Fruit fly (Drosophila melanogaster) whole organism, embryonic: Measurements from ENCODE around the gene CG3104.

Source experiments
- Abd-B ChIP-seq: fragments of 200-800 bp; sonication (Bioruptor generic); optimal IDR thresholded peaks from 2 replicates; lab custom pipeline; 2018; ENCODE audit warnings: missing biosample characterization, mild to moderate bottlenecking, missing genetic modification characterization, moderate library complexity
- Adf1 ChIP-seq: fragments of 200-800 bp; sonication (Bioruptor generic); IDR thresholded peaks from 2 replicates; pipeline ENCODE4 v1.3.6; 2022; ENCODE audit warnings: missing biosample characterization, missing genetic modification characterization
- Aef1 ChIP-seq: fragments of 200-800 bp; sonication (Bioruptor generic); IDR thresholded peaks from 3 replicates; pipeline ENCODE4 v1.3.6; 2022; ENCODE audit warnings: missing biosample characterization, missing genetic modification characterization
- BtbVII ChIP-seq: fragments of 200-800 bp; sonication (Bioruptor generic); optimal IDR thresholded peaks from 3 replicates; lab custom pipeline; 2017; ENCODE audit warnings: missing biosample characterization, mild to moderate bottlenecking, missing genetic modification characterization
- CG10979 ChIP-seq: fragments of 200-800 bp; sonication (Bioruptor generic); optimal IDR thresholded peaks from 2 replicates; lab custom pipeline; 2018; ENCODE audit warnings: missing biosample characterization, mild to moderate bottlenecking, missing genetic modification characterization, moderate library complexity
- CG12219 ChIP-seq: fragments of 200-800 bp; sonication (Bioruptor generic); optimal IDR thresholded peaks from 3 replicates; lab custom pipeline; 2018; ENCODE audit warnings: missing biosample characterization, mild to moderate bottlenecking, missing genetic modification characterization
- CG13424 ChIP-seq: fragments of 200-800 bp; sonication (Bioruptor generic); optimal IDR thresholded peaks from 2 replicates; lab custom pipeline; 2019; ENCODE audit warnings: missing biosample characterization, mild to moderate bottlenecking, missing genetic modification characterization, moderate library complexity
- CG13775 ChIP-seq: fragments of 200-800 bp; sonication (Bioruptor generic); optimal IDR thresholded peaks from 3 replicates; lab custom pipeline; 2017; ENCODE audit warnings: missing biosample characterization, mild to moderate bottlenecking, missing genetic modification characterization
- CG15479 ChIP-seq: fragments of 200-800 bp; sonication (Bioruptor generic); optimal IDR thresholded peaks from 3 replicates; lab custom pipeline; 2019; ENCODE audit warnings: missing biosample characterization, mild to moderate bottlenecking, missing genetic modification characterization, moderate library complexity
- CG17359 ChIP-seq: fragments of 200-800 bp; sonication (Bioruptor generic); optimal IDR thresholded peaks from 3 replicates; lab custom pipeline; 2018; ENCODE audit warnings: missing biosample characterization, mild to moderate bottlenecking, missing genetic modification characterization, moderate library complexity
- CG31388 ChIP-seq: fragments of 200-800 bp; sonication (Bioruptor generic); optimal IDR thresholded peaks from 2 replicates; lab custom pipeline; 2016; ENCODE audit warnings: missing biosample characterization, missing genetic modification characterization
- CG32767 ChIP-seq: fragments of 200-800 bp; sonication (Bioruptor generic); IDR thresholded peaks from 2 replicates; pipeline ENCODE4 v1.3.6; 2022; ENCODE audit warnings: missing biosample characterization, missing genetic modification characterization
- CG3847 ChIP-seq: fragments of 200-800 bp; sonication (Bioruptor generic); IDR thresholded peaks from 2 replicates; pipeline ENCODE4 v1.3.6; 2022; ENCODE audit warnings: missing biosample characterization, missing genetic modification characterization
- CG4617 ChIP-seq: fragments of 200-800 bp; sonication (Bioruptor generic); optimal IDR thresholded peaks from 3 replicates; lab custom pipeline; 2016; ENCODE audit warnings: missing biosample characterization, missing genetic modification characterization, borderline replicate concordance
- CG4707 ChIP-seq: fragments of 200-800 bp; sonication (Bioruptor generic); optimal IDR thresholded peaks from 2 replicates; lab custom pipeline; 2018; ENCODE audit warnings: missing biosample characterization, mild to moderate bottlenecking, missing genetic modification characterization, moderate library complexity
- CG5245 ChIP-seq: fragments of 200-800 bp; sonication (Bioruptor generic); optimal IDR thresholded peaks from 3 replicates; lab custom pipeline; 2016; ENCODE audit warnings: missing biosample characterization, missing genetic modification characterization
- CG8359 ChIP-seq: fragments of 200-800 bp; sonication (Bioruptor generic); optimal IDR thresholded peaks from 2 replicates; lab custom pipeline; 2017; ENCODE audit warnings: missing biosample characterization, mild to moderate bottlenecking, missing genetic modification characterization, borderline replicate concordance
- CG8388 ChIP-seq: fragments of 200-800 bp; sonication (Bioruptor generic); optimal IDR thresholded peaks from 2 replicates; lab custom pipeline; 2019; ENCODE audit warnings: missing biosample characterization, mild to moderate bottlenecking, missing genetic modification characterization, moderate library complexity
- CrebB ChIP-seq: fragments of 200-800 bp; sonication (Bioruptor generic); optimal IDR thresholded peaks from 3 replicates; lab custom pipeline; 2018; ENCODE audit warnings: missing biosample characterization, mild to moderate bottlenecking, missing genetic modification characterization
- Dek ChIP-seq: fragments of 200-800 bp; sonication (Bioruptor generic); optimal IDR thresholded peaks from 3 replicates; lab custom pipeline; 2019; ENCODE audit warnings: missing biosample characterization, mild to moderate bottlenecking, missing genetic modification characterization, moderate library complexity
- Dp ChIP-seq: fragments of 200-800 bp; sonication (Bioruptor generic); optimal IDR thresholded peaks from 2 replicates; lab custom pipeline; 2018; ENCODE audit warnings: missing biosample characterization, mild to moderate bottlenecking, missing genetic modification characterization, moderate library complexity
- ERR ChIP-seq: fragments of 200-800 bp; sonication (Bioruptor generic); optimal IDR thresholded peaks from 2 replicates; lab custom pipeline; 2016; ENCODE audit warnings: missing biosample characterization, missing genetic modification characterization
- Eip74EF ChIP-seq, 2 experiments: fragments of 200-800 bp in 1 of 2; fragments of >200 bp in 1 of 2; sonication (Bioruptor generic) in 1 of 2; optimal IDR thresholded peaks; 2 replicates each; lab custom pipeline; 2017 to 2019; ENCODE audit warnings: missing biosample characterization in 2 of 2, missing genetic modification characterization in 2 of 2, mild to moderate bottlenecking in 1 of 2, moderate library complexity in 1 of 2
- Ets65A ChIP-seq: fragments of 200-800 bp; sonication (Bioruptor generic); peaks from one replicate; lab custom pipeline; 2016; ENCODE audit warnings: missing biosample characterization, missing genetic modification characterization
- Fer3 ChIP-seq: fragments of 200-800 bp; sonication (Bioruptor generic); optimal IDR thresholded peaks from 2 replicates; lab custom pipeline; 2018; ENCODE audit warnings: missing biosample characterization, mild to moderate bottlenecking, missing genetic modification characterization, moderate library complexity
- Hand ChIP-seq: fragments of 200-800 bp; sonication (Bioruptor generic); optimal IDR thresholded peaks from 2 replicates; lab custom pipeline; 2017; ENCODE audit warnings: mild to moderate bottlenecking, missing biosample characterization, missing genetic modification reagents, missing genetic modification characterization
- Hr39 ChIP-seq: fragments of >200 bp; optimal IDR thresholded peaks from 2 replicates; lab custom pipeline; 2017
- Mrtf ChIP-seq: fragments of 200-800 bp; sonication (Bioruptor generic); IDR thresholded peaks from 3 replicates; pipeline ENCODE4 v1.3.6; 2022; ENCODE audit warnings: missing biosample characterization, missing genetic modification characterization
- Nf-YA ChIP-seq: fragments of 200-800 bp; sonication (Bioruptor generic); IDR thresholded peaks from 2 replicates; pipeline ENCODE4 v1.3.6; 2022; ENCODE audit warnings: missing biosample characterization, missing genetic modification characterization
- Nf-YC ChIP-seq: fragments of 200-800 bp; optimal IDR thresholded peaks from 3 replicates; lab custom pipeline; 2019; ENCODE audit warnings: missing biosample characterization, mild to moderate bottlenecking, missing genetic modification characterization, moderate library complexity
- Tbp ChIP-seq: fragments of >200 bp; optimal IDR thresholded peaks from 2 replicates; lab custom pipeline; 2018; ENCODE audit warnings: missing biosample characterization, missing genetic modification characterization
- Xbp1 ChIP-seq: fragments of 200-800 bp; sonication (Bioruptor generic); optimal IDR thresholded peaks from 3 replicates; lab custom pipeline; 2016; ENCODE audit warnings: missing biosample characterization, mild to moderate bottlenecking, missing genetic modification characterization
- caup ChIP-seq: fragments of 200-800 bp; sonication (Bioruptor generic); optimal IDR thresholded peaks from 3 replicates; lab custom pipeline; 2017; ENCODE audit warnings: missing biosample characterization, mild to moderate bottlenecking, missing genetic modification characterization, moderate library complexity; ENCODE audit not compliant: severe bottlenecking
- fd102C ChIP-seq: fragments of 200-800 bp; sonication (Bioruptor generic); optimal IDR thresholded peaks from 2 replicates; lab custom pipeline; 2018; ENCODE audit warnings: missing biosample characterization, mild to moderate bottlenecking, missing genetic modification characterization, moderate library complexity
- fd64A ChIP-seq: fragments of 200-800 bp; sonication (Bioruptor generic); optimal IDR thresholded peaks from 3 replicates; lab custom pipeline; 2018; ENCODE audit warnings: missing biosample characterization, mild to moderate bottlenecking, missing genetic modification characterization
- ftz-f1 ChIP-seq: fragments of 200-800 bp; sonication (Bioruptor generic); optimal IDR thresholded peaks from 2 replicates; lab custom pipeline; 2016; ENCODE audit warnings: missing biosample characterization, missing genetic modification characterization
- gce ChIP-seq: fragments of 200-800 bp; sonication (Bioruptor generic); IDR thresholded peaks from 3 replicates; pipeline ENCODE4 v1.3.6; 2022; ENCODE audit warnings: missing biosample characterization, missing genetic modification characterization
- hb ChIP-seq: fragments of 200-800 bp; sonication (Bioruptor generic); IDR thresholded peaks from 3 replicates; pipeline ENCODE4 v1.3.6; 2022; ENCODE audit warnings: missing biosample characterization, missing genetic modification characterization; ENCODE audit not compliant: partially characterized antibody
- lmd ChIP-seq: fragments of 200-800 bp; sonication (Bioruptor generic); IDR thresholded peaks from 2 replicates; pipeline ENCODE4 v1.3.6; 2022; ENCODE audit warnings: missing biosample characterization, missing genetic modification characterization
- lola ChIP-seq, 3 experiments: fragments of >200 bp in 2 of 3; fragments of 200-800 bp in 1 of 3; sonication (Bioruptor generic) in 1 of 3; optimal IDR thresholded peaks; 2 replicates each; lab custom pipeline; 2017 to 2019; ENCODE audit warnings: missing biosample characterization in 3 of 3, missing genetic modification characterization in 3 of 3, mild to moderate bottlenecking in 1 of 3, moderate library complexity in 1 of 3
- mld ChIP-seq: fragments of 200-800 bp; sonication (Bioruptor generic); IDR thresholded peaks from 3 replicates; pipeline ENCODE4 v1.3.6; 2022; ENCODE audit warnings: missing biosample characterization, missing genetic modification characterization; ENCODE audit not compliant: partially characterized antibody
- nerfin-2 ChIP-seq: fragments of 200-800 bp; sonication (Bioruptor generic); IDR thresholded peaks from 2 replicates; pipeline ENCODE4 v1.3.6; 2022; ENCODE audit warnings: missing biosample characterization, missing genetic modification characterization; ENCODE audit not compliant: partially characterized antibody
- nmo ChIP-seq: fragments of 200-800 bp; sonication (Bioruptor generic); optimal IDR thresholded peaks from 2 replicates; lab custom pipeline; 2018; ENCODE audit warnings: missing biosample characterization, mild to moderate bottlenecking, missing genetic modification characterization, moderate library complexity
- pb ChIP-seq: fragments of 200-800 bp; sonication (Bioruptor generic); optimal IDR thresholded peaks from 3 replicates; lab custom pipeline; 2016; ENCODE audit warnings: missing biosample characterization, missing genetic modification characterization
- pzg ChIP-seq: fragments of 200-800 bp; sonication (Bioruptor generic); optimal IDR thresholded peaks from 3 replicates; lab custom pipeline; 2018; ENCODE audit warnings: missing biosample characterization, mild to moderate bottlenecking, missing genetic modification characterization, moderate library complexity
- run ChIP-seq: fragments of 200-800 bp; sonication (Bioruptor generic); optimal IDR thresholded peaks from 3 replicates; lab custom pipeline; 2018; ENCODE audit warnings: missing biosample characterization, mild to moderate bottlenecking, missing genetic modification characterization
- vnd ChIP-seq: fragments of 200-800 bp; sonication (Bioruptor generic); IDR thresholded peaks from 3 replicates; pipeline ENCODE4 v1.3.6; 2022; ENCODE audit warnings: missing biosample characterization, missing genetic modification characterization; ENCODE audit not compliant: partially characterized antibody

CG3104 gene

DNA sequence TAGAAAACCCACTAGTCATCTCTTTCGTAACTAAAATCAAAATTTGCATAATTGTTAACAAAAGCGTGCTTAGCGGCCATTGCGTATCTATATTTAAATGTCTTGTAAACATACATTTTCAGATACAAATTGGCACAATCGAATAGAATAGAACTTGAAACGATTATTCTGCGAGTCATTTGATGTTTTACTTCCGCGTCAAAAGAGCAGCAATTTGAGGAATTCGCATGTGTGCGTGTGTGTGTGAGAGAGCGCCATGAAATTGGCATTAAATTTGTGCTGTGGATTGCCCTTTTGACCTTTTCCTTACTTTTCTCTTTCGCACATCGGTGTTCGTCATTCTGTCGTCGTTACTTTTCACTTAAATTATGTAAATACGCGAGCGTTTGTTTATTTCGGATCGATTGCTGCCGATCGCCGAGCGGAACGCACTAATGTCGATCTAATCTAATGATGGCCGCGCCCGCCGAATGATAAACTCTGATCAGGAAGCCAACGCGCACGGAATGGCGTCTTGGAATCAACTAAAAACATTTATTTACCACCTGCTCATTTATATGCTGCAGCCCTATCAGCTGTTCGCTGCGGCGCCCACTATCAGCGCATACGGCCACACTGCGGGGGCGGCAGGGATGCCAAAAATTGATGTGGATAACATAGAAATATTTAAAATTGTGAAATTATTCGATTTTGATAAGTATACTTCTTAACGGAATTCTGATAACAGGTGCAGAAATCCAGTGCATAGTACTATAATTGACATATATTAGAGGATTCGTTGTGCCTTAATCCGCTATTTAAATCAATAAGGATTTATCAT, 29.3 kb upstream of the CG3104 start (continued):
- TF ChIP-seq CG31388 (GFP tag; lab: Kevin White, UChicago) (no peak), run (tag; lab: Kevin White, UChicago) (peak; percentile 20), mld (GFP tag; lab: Robert Waterston, UW) (peak; percentile 52; the same call in 1 of the 3 replicates), Fer3 (peak; percentile 42), pzg (GFP tag; lab: Kevin White, UChicago) (peak; percentile 92), Tbp (no peak), CG17359 (tag; lab: Kevin White, UChicago) (peak; percentile 14), CG13424 (tag; lab: Kevin White, UChicago) (peak; percentile 52), Xbp1 (GFP tag; lab: Kevin White, UChicago) (no peak), CG3847 (GFP tag; lab: Robert Waterston, UW) (peak; percentile 70), Ets65A (GFP tag; lab: Kevin White, UChicago) (no peak), CG10979 (no peak), CG13775 (GFP tag; lab: Kevin White, UChicago) (no peak), pb (peak; percentile 5), Hr39 (lab: Kevin White, UChicago) (no peak), gce (GFP tag; lab: Robert Waterston, UW) (0 out of 3 replicates have a peak, but pooled peaks have one; percentile 18), Nf-YC (peak; percentile 33), fd102C (GFP tag; lab: Kevin White, UChicago) (peak; percentile 15), CrebB (tag; lab: Kevin White, UChicago) (peak; percentile 65), nerfin-2 (GFP tag; lab: Robert Waterston, UW) (no peak), CG8388 (peak; percentile 4), CG32767 (GFP tag; lab: Robert Waterston, UW) (no peak), Dek (tag; lab: Kevin White, UChicago) (peak; percentile 33), fd64A (GFP tag; lab: Kevin White, UChicago) (peak; percentile 49), CG8359 (GFP tag; lab: Kevin White, UChicago) (no peak), CG4707 (GFP tag; lab: Kevin White, UChicago) (no peak), nmo (GFP tag; lab: Kevin White, UChicago) (peak; percentile 34), CG4617 (GFP tag; lab: Kevin White, UChicago) (no peak), ERR (no peak), Eip74EF (GFP tag; optimal IDR thresholded peaks at IDR 0.05; lab: Kevin White, UChicago) (peak in 1 of 2 experiments; percentile 85), Nf-YA (GFP tag; lab: Robert Waterston, UW) (0 out of 2 replicates have a peak, but pooled peaks have one; percentile 21), Mrtf (GFP tag; lab: Robert Waterston, UW) (peak; percentile 53; the same call in 1 of the 3 replicates), Dp (peak; percentile 68), lmd (GFP tag; lab: Robert Waterston, UW) (peak; percentile 36; the same call in 1 of the 2 replicates), CG5245 (GFP tag; lab: Kevin White, UChicago) (no peak), ftz-f1 (GFP tag; lab: Kevin White, UChicago) (peak; percentile 52), BtbVII (no peak), CG15479 (GFP tag; lab: Kevin White, UChicago) (no peak), Adf1 (peak; percentile 70), Aef1 (0 out of 3 replicates have a peak, but pooled peaks have one; percentile 19), caup (GFP tag; lab: Kevin White, UChicago) (peak; percentile 68), vnd (GFP tag; lab: Robert Waterston, UW) (no peak), Hand (GFP tag; lab: Kevin White, UChicago) (peak; percentile 39), hb (GFP tag; lab: Robert Waterston, UW) (no peak), lola (GFP tag; optimal IDR thresholded peaks at IDR 0.05; lab: Kevin White, UChicago) (peak in 1 of 3 experiments; percentile 47), CG12219 (GFP tag; lab: Kevin White, UChicago) (peak; percentile 5), Abd-B (GFP tag; lab: Kevin White, UChicago) (peak; percentile 5)
